Fruit fly (Drosophila melanogaster) whole organism, wandering third instar larva: ENCODE measurements around the gene Mdr65.
A peak's percentile ranks its signal among the peaks of the same experiment; 100 is the strongest.

Experiments used
- Abd-B ChIP-seq: fragments of >200 bp; optimal IDR thresholded peaks from 2 replicates; lab custom pipeline; 2017; ENCODE audit warnings: missing biosample characterization, missing genetic modification characterization
- CG32264 ChIP-seq: fragments of 200-800 bp; sonication (Bioruptor generic); optimal IDR thresholded peaks from 2 replicates; lab custom pipeline; 2016; ENCODE audit warnings: missing biosample characterization, missing genetic modification characterization
- CG9705 ChIP-seq: fragments of 200-800 bp; sonication (Bioruptor generic); optimal IDR thresholded peaks from 2 replicates; lab custom pipeline; 2018; ENCODE audit warnings: missing biosample characterization, mild to moderate bottlenecking, missing genetic modification characterization
- CrebA ChIP-seq: fragments of 200-800 bp; sonication (Bioruptor generic); optimal IDR thresholded peaks from 2 replicates; lab custom pipeline; 2016; ENCODE audit warnings: missing biosample characterization, mild to moderate bottlenecking, missing genetic modification characterization, borderline replicate concordance
- Dfd ChIP-seq: fragments of >200 bp; optimal IDR thresholded peaks from 2 replicates; lab custom pipeline; 2017; ENCODE audit warnings: missing biosample characterization, missing genetic modification characterization
- Dif ChIP-seq: fragments of 200-275, 200-300 bp; sonication (Bioruptor generic); optimal IDR thresholded peaks from 2 replicates; lab custom pipeline; 2018; ENCODE audit warnings: missing biosample characterization, missing genetic modification characterization; ENCODE audit not compliant: partially characterized antibody
- GATAd ChIP-seq: sonication (Bioruptor generic); optimal IDR thresholded peaks from 2 replicates; lab custom pipeline; 2016; ENCODE audit warnings: missing biosample characterization, missing genetic modification characterization
- HLH106 ChIP-seq: fragments of 200-800 bp; optimal IDR thresholded peaks from 3 replicates; lab custom pipeline; 2019; ENCODE audit warnings: missing biosample characterization, mild to moderate bottlenecking, missing genetic modification characterization, moderate library complexity
- Hnf4 ChIP-seq: fragments of 200-800 bp; sonication (Bioruptor generic); optimal IDR thresholded peaks from 2 replicates; lab custom pipeline; 2016; ENCODE audit warnings: missing biosample characterization, mild to moderate bottlenecking, missing genetic modification characterization
- Hr78 ChIP-seq: fragments of >200 bp; optimal IDR thresholded peaks from 2 replicates; lab custom pipeline; 2017; ENCODE audit warnings: missing biosample characterization, missing genetic modification characterization
- Hr83 ChIP-seq: fragments of 200-300 bp; sonication (Bioruptor generic); optimal IDR thresholded peaks from 2 replicates; lab custom pipeline; 2016; ENCODE audit warnings: missing biosample characterization, mild to moderate bottlenecking, missing genetic modification characterization, moderate library complexity; ENCODE audit not compliant: poor library complexity, severe bottlenecking
- Jra ChIP-seq: sonication (Bioruptor generic); optimal IDR thresholded peaks from 2 replicates; lab custom pipeline; 2016; ENCODE audit warnings: missing biosample characterization, missing genetic modification characterization
- Mio ChIP-seq: sonication (Bioruptor generic); optimal IDR thresholded peaks from 2 replicates; lab custom pipeline; 2016; ENCODE audit warnings: missing biosample characterization, missing genetic modification characterization
- Myc ChIP-seq: fragments of >200 bp; optimal IDR thresholded peaks from 2 replicates; lab custom pipeline; 2017
- N ChIP-seq: fragments of >200 bp; optimal IDR thresholded peaks from 2 replicates; lab custom pipeline; 2018; ENCODE audit warnings: missing biosample characterization, missing external identifiers, missing genetic modification characterization
- OdsH ChIP-seq: fragments of 200-800 bp; sonication (Bioruptor generic); optimal IDR thresholded peaks from 2 replicates; lab custom pipeline; 2016; ENCODE audit warnings: missing biosample characterization, mild to moderate bottlenecking, missing genetic modification characterization
- Rel ChIP-seq, 2 experiments: fragments of 200-800 bp; sonication (Bioruptor generic) in 1 of 2; optimal IDR thresholded peaks; 2 replicates in 1 of 2; 3 replicates in 1 of 2; lab custom pipeline; 2016 to 2019; ENCODE audit warnings: mild to moderate bottlenecking in 2 of 2, missing biosample characterization in 2 of 2, missing genetic modification characterization in 2 of 2, moderate library complexity in 1 of 2
- Sp1 ChIP-seq: fragments of 200-800 bp; sonication (Bioruptor generic); optimal IDR thresholded peaks from 3 replicates; lab custom pipeline; 2019; ENCODE audit warnings: missing biosample characterization, mild to moderate bottlenecking, missing genetic modification characterization, moderate library complexity
- Vsx2 ChIP-seq: fragments of 200-300, 225-300 bp; sonication (Bioruptor generic); optimal IDR thresholded peaks from 2 replicates; lab custom pipeline; 2018; ENCODE audit warnings: missing biosample characterization, missing genetic modification characterization; ENCODE audit not compliant: partially characterized antibody
- br ChIP-seq: fragments of 200-800 bp; sonication (Bioruptor generic); optimal IDR thresholded peaks from 2 replicates; lab custom pipeline; 2016; ENCODE audit warnings: missing biosample characterization, missing genetic modification characterization
- brk ChIP-seq: fragments of 200-800 bp; sonication (Bioruptor generic); optimal IDR thresholded peaks from 2 replicates; lab custom pipeline; 2016; ENCODE audit warnings: missing biosample characterization, mild to moderate bottlenecking, missing genetic modification characterization
- dl ChIP-seq, 2 experiments: fragments of 175-275, 200-275 bp in 1 of 2; fragments of 200-275 bp in 1 of 2; sonication (Bioruptor generic); optimal IDR thresholded peaks; lab custom pipeline; 2018; ENCODE audit warnings: mild to moderate bottlenecking in 2 of 2, missing biosample characterization in 2 of 2, missing genetic modification characterization in 2 of 2, moderate library complexity in 2 of 2; ENCODE audit not compliant: partially characterized antibody in 2 of 2, insufficient read depth in 1 of 2
- dmrt93B ChIP-seq: fragments of 200-800 bp; sonication (Bioruptor generic); optimal IDR thresholded peaks from 2 replicates; lab custom pipeline; 2018; ENCODE audit warnings: missing biosample characterization, mild to moderate bottlenecking, missing genetic modification characterization
- dsf ChIP-seq: sonication (Bioruptor generic); optimal IDR thresholded peaks from 2 replicates; lab custom pipeline; 2016; ENCODE audit warnings: missing biosample characterization, missing genetic modification characterization, borderline replicate concordance
- ey ChIP-seq: fragments of 200-800 bp; sonication (Bioruptor generic); optimal IDR thresholded peaks from 2 replicates; lab custom pipeline; 2016; ENCODE audit warnings: missing biosample characterization, missing genetic modification characterization
- foxo ChIP-seq, 2 experiments: fragments of 200-800 bp; sonication (Bioruptor generic); optimal IDR thresholded peaks; 2 replicates in 1 of 2; 3 replicates in 1 of 2; lab custom pipeline; 2016 to 2017; ENCODE audit warnings: missing biosample characterization in 2 of 2, missing genetic modification characterization in 2 of 2
- fru ChIP-seq: fragments of 200-800 bp; sonication (Bioruptor generic); optimal IDR thresholded peaks from 3 replicates; lab custom pipeline; 2016; ENCODE audit warnings: missing biosample characterization, mild to moderate bottlenecking, missing genetic modification characterization
- h ChIP-seq: fragments of 200-800 bp; sonication (Bioruptor generic); optimal IDR thresholded peaks from 3 replicates; lab custom pipeline; 2016; ENCODE audit warnings: missing biosample characterization, mild to moderate bottlenecking, missing genetic modification characterization
- jim ChIP-seq: fragments of 175-275, 200-325 bp; sonication (Bioruptor generic); optimal IDR thresholded peaks from 2 replicates; lab custom pipeline; 2016; ENCODE audit warnings: missing biosample characterization, mild to moderate bottlenecking, missing genetic modification characterization
- lola ChIP-seq: fragments of >200 bp; optimal IDR thresholded peaks from 2 replicates; lab custom pipeline; 2017; ENCODE audit warnings: missing biosample characterization, missing genetic modification characterization
- pan ChIP-seq: fragments of >200 bp; optimal IDR thresholded peaks from 2 replicates; lab custom pipeline; 2017
- psq ChIP-seq: fragments of 200-800 bp; sonication (Bioruptor generic); optimal IDR thresholded peaks from 3 replicates; lab custom pipeline; 2017; ENCODE audit warnings: missing biosample characterization, mild to moderate bottlenecking, missing genetic modification characterization, moderate library complexity
- rgr ChIP-seq: fragments of 200-800 bp; sonication (Bioruptor generic); optimal IDR thresholded peaks from 3 replicates; lab custom pipeline; 2016; ENCODE audit warnings: missing biosample characterization, mild to moderate bottlenecking, missing genetic modification characterization
- sage ChIP-seq: fragments of 200-800 bp; sonication (Bioruptor generic); optimal IDR thresholded peaks from 2 replicates; lab custom pipeline; 2016; ENCODE audit warnings: missing biosample characterization, mild to moderate bottlenecking, missing genetic modification characterization
- sv ChIP-seq: fragments of 200-800 bp; sonication (Bioruptor generic); optimal IDR thresholded peaks from 3 replicates; lab custom pipeline; 2016; ENCODE audit warnings: missing biosample characterization, missing genetic modification characterization
- tai ChIP-seq: sonication (Bioruptor generic); optimal IDR thresholded peaks from 2 replicates; lab custom pipeline; 2016; ENCODE audit warnings: missing biosample characterization, missing genetic modification characterization
- usp ChIP-seq: fragments of >200 bp; optimal IDR thresholded peaks from 2 replicates; lab custom pipeline; 2017; ENCODE audit warnings: missing biosample characterization, missing genetic modification characterization
- woc ChIP-seq: sonication (Bioruptor generic); optimal IDR thresholded peaks from 2 replicates; lab custom pipeline; 2016; ENCODE audit warnings: missing biosample characterization, mild to moderate bottlenecking, missing genetic modification characterization

The Mdr65 gene

DNA sequence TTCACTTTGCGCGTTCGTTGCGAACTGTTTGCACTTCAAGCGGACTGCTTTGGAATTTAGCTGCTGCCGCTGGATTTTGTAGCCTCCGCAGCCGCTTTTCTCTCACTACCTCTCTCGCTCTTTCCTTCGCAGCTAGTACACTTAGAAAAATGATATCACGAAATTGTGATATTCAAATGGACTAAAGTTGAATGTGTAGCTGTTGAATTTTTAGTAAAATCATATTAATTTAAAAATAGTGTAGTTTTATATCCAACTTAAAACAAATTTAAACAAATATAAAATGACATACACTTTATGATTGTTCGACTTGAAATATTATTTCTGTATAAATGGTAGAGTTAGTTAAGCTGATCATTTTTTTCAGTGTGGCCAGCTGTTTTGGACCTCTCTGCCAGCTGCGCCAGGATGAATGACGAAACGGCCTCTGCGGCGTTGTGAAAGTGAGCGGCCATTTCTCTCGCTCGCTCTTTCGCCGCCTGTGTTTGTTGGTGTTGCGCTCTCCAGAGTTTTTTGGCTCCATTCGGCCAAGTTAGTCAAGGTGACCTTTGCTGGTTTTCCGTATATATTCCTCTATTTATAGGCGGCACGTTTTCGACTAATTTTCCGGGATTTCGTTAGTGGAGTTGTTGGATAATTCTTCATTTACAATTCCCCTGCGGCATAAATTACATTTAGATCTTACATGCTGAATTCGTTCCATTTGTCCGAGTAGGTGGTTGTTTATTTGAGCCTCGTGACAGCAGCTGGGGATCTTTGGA is 17.3 kb upstream of the Mdr65 start, which contains the start of gene Ldh:
Ldh (minus strand) TSS at position 51 of the 761 bp plus-strand sequence.
- peak; percentile 15 to 64 for TF ChIP-seq dl (GFP tag; optimal IDR thresholded peaks at IDR 0.05; lab: Kevin White, UChicago; ENCODE audit: insufficient read depth in 1 of 2, partially characterized antibody in 2 of 2)
- peak; percentile 99 for TF ChIP-seq HLH106 (tag; lab: Kevin White, UChicago)
- TF ChIP-seq Hnf4 (GFP tag; lab: Kevin White, UChicago) = peak; percentile 88
- TF ChIP-seq usp (GFP tag; lab: Kevin White, UChicago) = no peak
- peak; percentile 94 for TF ChIP-seq psq (GFP tag; lab: Kevin White, UChicago)
- peak; percentile 94 for TF ChIP-seq brk
- peak; percentile 69 for TF ChIP-seq Jra (GFP tag; lab: Kevin White, UChicago)
- peak; percentile 98 for TF ChIP-seq h (GFP tag; lab: Kevin White, UChicago)
- TF ChIP-seq GATAd (GFP tag; lab: Kevin White, UChicago) = peak; percentile 73
- TF ChIP-seq jim (GFP tag; lab: Kevin White, UChicago) = no peak
- peak; percentile 98 for TF ChIP-seq Sp1 (GFP tag; lab: Kevin White, UChicago)
- peak; percentile 86 to 95 for TF ChIP-seq foxo (GFP tag; optimal IDR thresholded peaks at IDR 0.05; lab: Kevin White, UChicago)
- no peak for TF ChIP-seq Vsx2 (GFP tag; lab: Kevin White, UChicago)
- peak; percentile 19 for TF ChIP-seq Mio (GFP tag; lab: Kevin White, UChicago)
- peak; percentile 95 for TF ChIP-seq Rel (GFP tag; optimal IDR thresholded peaks at IDR 0.05; lab: Kevin White, UChicago)
- peak; percentile 85 for TF ChIP-seq Rel (tag; optimal IDR thresholded peaks at IDR 0.05; lab: Kevin White, UChicago)
- peak; percentile 96 for TF ChIP-seq woc
- TF ChIP-seq Dfd = peak; percentile 82
- TF ChIP-seq sv (GFP tag; lab: Kevin White, UChicago) = peak; percentile 90
- no peak for TF ChIP-seq lola
- TF ChIP-seq Hr83 (GFP tag; lab: Kevin White, UChicago) = no peak
- TF ChIP-seq tai = peak; percentile 89
- no peak for TF ChIP-seq Abd-B (GFP tag; lab: Kevin White, UChicago)
- TF ChIP-seq sage (GFP tag; lab: Kevin White, UChicago) = peak; percentile 88
- peak; percentile 74 for TF ChIP-seq CrebA (GFP tag; lab: Kevin White, UChicago)
- peak; percentile 40 for TF ChIP-seq Dif (GFP tag; lab: Kevin White, UChicago)
- peak; percentile 94 for TF ChIP-seq fru (GFP tag; lab: Kevin White, UChicago)
- no peak for TF ChIP-seq N (GFP tag; lab: Kevin White, UChicago)
- TF ChIP-seq dmrt93B (GFP tag; lab: Kevin White, UChicago) = peak; percentile 91
- TF ChIP-seq dsf (GFP tag; lab: Kevin White, UChicago) = peak; percentile 90
- peak; percentile 94 for TF ChIP-seq ey (GFP tag; lab: Kevin White, UChicago)
- peak; percentile 94 for TF ChIP-seq CG9705
- TF ChIP-seq pan (lab: Kevin White, UChicago) = no peak
- TF ChIP-seq OdsH (GFP tag; lab: Kevin White, UChicago) = peak; percentile 97
- peak; percentile 92 for TF ChIP-seq CG32264 (GFP tag; lab: Kevin White, UChicago)
- peak; percentile 97 for TF ChIP-seq rgr (GFP tag; lab: Kevin White, UChicago)
- TF ChIP-seq Myc (lab: Kevin White, UChicago) = no peak
- TF ChIP-seq br = peak; percentile 92
- no peak for TF ChIP-seq Hr78 (GFP tag; lab: Kevin White, UChicago)

DNA sequence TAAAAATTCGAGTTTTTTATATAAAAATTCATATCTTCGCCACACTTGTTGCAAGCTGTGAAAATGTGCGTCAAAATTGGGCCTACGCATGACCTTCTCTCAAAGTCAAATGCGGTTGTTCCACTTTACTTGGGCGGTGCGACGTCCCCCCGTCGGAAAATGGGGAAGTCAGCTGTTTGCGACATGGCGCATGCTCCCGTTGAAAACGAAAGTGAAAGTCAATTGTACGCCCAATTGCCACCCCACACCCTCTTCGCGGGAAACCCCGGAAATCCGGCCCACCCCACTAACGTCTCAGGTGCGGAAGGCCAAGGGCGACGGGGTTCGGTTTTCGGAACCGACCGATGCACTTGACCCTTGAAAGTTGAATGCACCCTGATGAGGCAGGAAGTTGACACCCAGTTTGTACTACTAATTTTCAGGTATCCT is 16.5 kb upstream of the Mdr65 start:
- TF ChIP-seq Vsx2 (GFP tag; lab: Kevin White, UChicago) (no peak), foxo (GFP tag; optimal IDR thresholded peaks at IDR 0.05; lab: Kevin White, UChicago) (no peak), Rel (GFP tag; optimal IDR thresholded peaks at IDR 0.05; lab: Kevin White, UChicago) (no peak), Rel (tag; optimal IDR thresholded peaks at IDR 0.05; lab: Kevin White, UChicago) (peak; percentile 68), HLH106 (tag; lab: Kevin White, UChicago) (no peak), CG9705 (no peak), lola (no peak)
